Worm (Caenorhabditis elegans) whole organism, L3 larva: ENCODE measurements around the gene gpa-3.

Source experiments
- fkh-10 ChIP-seq: sonication (generic microtip); optimal IDR thresholded peaks from 2 replicates; lab custom pipeline; 2017; ENCODE audit warnings: missing biosample characterization, missing genetic modification reagents, missing genetic modification characterization
- pqm-1 ChIP-seq: fragments of 150-350 bp; optimal IDR thresholded peaks from 2 replicates; lab custom pipeline; 2017; ENCODE audit warnings: missing biosample characterization, missing genetic modification characterization, inconsistent platforms
- ztf-11 ChIP-seq: fragments of 150-350 bp; optimal IDR thresholded peaks from 2 replicates; lab custom pipeline; 2014; ENCODE audit warnings: missing biosample characterization, missing genetic modification characterization

ce11 chrV:9338452-9338851 lies 21.1 kb downstream of the gpa-3 start:
- no peak for TF ChIP-seq ztf-11 (tag; lab: Kevin White, UChicago)
- no peak for TF ChIP-seq pqm-1 (tag; lab: Kevin White, UChicago)
- no peak for TF ChIP-seq fkh-10 (GFP tag; lab: Kevin White, UChicago)
